Worm (Caenorhabditis elegans): ENCODE results near the gene sdz-23.

sdz-23 gene

ce11 chrV:8130149-8130661 is 30.8 kb downstream of the sdz-23 start, which contains the start of gene snap-1:
snap-1 (plus strand) TSS chrV:8130611.
- peak; percentile 45 to 49 for TF ChIP-seq lsy-2 (tag; optimal IDR thresholded peaks at IDR 0.05)
- peak; percentile 6 for TF ChIP-seq tbx-2 (tag; optimal IDR thresholded peaks at IDR 0.05)
- TF ChIP-seq nhr-76 (tag; optimal IDR thresholded peaks at IDR 0.05), result no peak
- TF ChIP-seq ets-5 (GFP tag; IDR thresholded peaks at IDR 0.05), result no peak
- peak in 1 of 2 experiments; percentile 17 for TF ChIP-seq mdl-1 (tag; optimal IDR thresholded peaks at IDR 0.05)
- TF ChIP-seq sup-37 (GFP tag; optimal IDR thresholded peaks at IDR 0.05), result no peak
- TF ChIP-seq Y116A8C.19 (tag; optimal IDR thresholded peaks at IDR 0.05; ENCODE audit: borderline replicate concordance), result no peak
- peak; percentile 34 for TF ChIP-seq rnt-1 (tag; optimal IDR thresholded peaks at IDR 0.05)
- TF ChIP-seq C34B4.2 (tag; optimal IDR thresholded peaks at IDR 0.05), result no peak
- TF ChIP-seq ceh-82 (tag; optimal IDR thresholded peaks at IDR 0.05), result peak; percentile 0 to 91 (median 51)
- TF ChIP-seq swsn-7 (tag; optimal IDR thresholded peaks at IDR 0.05), result peak; percentile 5
- no peak for TF ChIP-seq ceh-63 (GFP tag; optimal IDR thresholded peaks at IDR 0.05)
- TF ChIP-seq C16A3.4 (tag; optimal IDR thresholded peaks at IDR 0.05), result no peak
- TF ChIP-seq nhr-77 (tag; optimal IDR thresholded peaks at IDR 0.05), result no peak
- peak; percentile 7 for TF ChIP-seq fkh-10 (GFP tag; optimal IDR thresholded peaks at IDR 0.05)
- no peak for TF ChIP-seq sptf-1 (tag; optimal IDR thresholded peaks at IDR 0.05)
- TF ChIP-seq irx-1 (tag; optimal IDR thresholded peaks at IDR 0.05), result no peak
- no peak for TF ChIP-seq C04F5.9 (tag; optimal IDR thresholded peaks at IDR 0.05)
- no peak for TF ChIP-seq dsc-1 (tag; optimal IDR thresholded peaks at IDR 0.05)
- no peak for TF ChIP-seq efl-3 (GFP tag; optimal IDR thresholded peaks at IDR 0.05)
- TF ChIP-seq sox-4 (tag; optimal IDR thresholded peaks at IDR 0.05), result no peak
- peak; percentile 40 to 65 for TF ChIP-seq lin-35 (GFP tag; optimal IDR thresholded peaks at IDR 0.05)
- TF ChIP-seq lin-39 (tag; optimal IDR thresholded peaks at IDR 0.05), result no peak
- TF ChIP-seq unc-86 (tag; optimal IDR thresholded peaks at IDR 0.05), result peak; percentile 46
- no peak for TF ChIP-seq ces-1 (GFP tag; optimal IDR thresholded peaks at IDR 0.05)
- no peak for TF ChIP-seq zag-1 (tag; optimal IDR thresholded peaks at IDR 0.05)
- no peak for TF ChIP-seq nhr-84 (tag; optimal IDR thresholded peaks at IDR 0.05)
- TF ChIP-seq ceh-88 (GFP tag; IDR thresholded peaks at IDR 0.05), result no peak
- TF ChIP-seq isw-1 (GFP tag; IDR thresholded peaks at IDR 0.05), result peak; percentile 58
- TF ChIP-seq pqm-1 (tag; optimal IDR thresholded peaks at IDR 0.05), result no peak
- TF ChIP-seq efl-1 (optimal IDR thresholded peaks at IDR 0.05), result peak; percentile 43 to 56
- peak; percentile 29 to 95 for TF ChIP-seq efl-1 (GFP tag; optimal IDR thresholded peaks at IDR 0.05 in 1 of 2)
- no peak for TF ChIP-seq nhr-19 (GFP tag; conservative IDR thresholded peaks at IDR 0.05)
- no peak for TF ChIP-seq hpl-2 (GFP tag; optimal IDR thresholded peaks at IDR 0.05)
- TF ChIP-seq nhr-90 (tag; optimal IDR thresholded peaks at IDR 0.05; ENCODE audit: poor library complexity), result no peak
- TF ChIP-seq skn-1 (tag; optimal IDR thresholded peaks at IDR 0.05), result peak; percentile 81
- no peak for TF ChIP-seq nhr-237 (tag; optimal IDR thresholded peaks at IDR 0.05)
- TF ChIP-seq ama-1 (optimal IDR thresholded peaks at IDR 0.05), result no peak
- no peak for TF ChIP-seq alr-1 (tag; optimal IDR thresholded peaks at IDR 0.05; ENCODE audit: borderline replicate concordance)
- peak; percentile 75 for TF ChIP-seq zip-4 (GFP tag; optimal IDR thresholded peaks at IDR 0.05)
- no peak for TF ChIP-seq egl-27 (tag; optimal IDR thresholded peaks at IDR 0.05)
- no peak for TF ChIP-seq ztf-4 (tag; optimal IDR thresholded peaks at IDR 0.05)
- no peak for TF ChIP-seq egl-13 (tag; optimal IDR thresholded peaks at IDR 0.05)
- no peak for TF ChIP-seq hlh-17 (GFP tag; optimal IDR thresholded peaks at IDR 0.05; ENCODE audit: borderline replicate concordance)
- no peak for TF ChIP-seq unc-98 (GFP tag; IDR thresholded peaks at IDR 0.05)
- TF ChIP-seq nhr-71 (tag; optimal IDR thresholded peaks at IDR 0.05), result peak; percentile 70
- TF ChIP-seq pag-3 (tag; optimal IDR thresholded peaks at IDR 0.05; ENCODE audit: borderline replicate concordance, insufficient read depth), result no peak
- no peak for TF ChIP-seq mef-2 (tag; optimal IDR thresholded peaks at IDR 0.05)
- TF ChIP-seq lin-13 (GFP tag; optimal IDR thresholded peaks at IDR 0.05), result peak; percentile 48
- peak; percentile 90 for TF ChIP-seq mep-1 (tag; optimal IDR thresholded peaks at IDR 0.05)
- peak; percentile 52 for TF ChIP-seq lin-15B (tag; optimal IDR thresholded peaks at IDR 0.05)
- TF ChIP-seq nhr-28 (tag; optimal IDR thresholded peaks at IDR 0.05), result no peak
- no peak for TF ChIP-seq hlh-4 (tag; optimal IDR thresholded peaks at IDR 0.05)
- peak; percentile 51 for TF ChIP-seq nhr-47 (tag; optimal IDR thresholded peaks at IDR 0.05)

Data from whole organism, L1 larva.